Worm (Caenorhabditis elegans) whole organism, L1 larva: ENCODE results near the gene frpr-1.
A peak's percentile ranks its signal among the peaks of the same experiment; 100 is the strongest.

Source experiments
- dpl-1 ChIP-seq, 3 experiments: fragments of 150-350 bp in 2 of 3; sonication (generic microtip) in 1 of 3; optimal IDR thresholded peaks; 2 replicates each; lab custom pipeline; 2014 to 2017; ENCODE audit warnings: missing biosample characterization in 3 of 3, missing genetic modification characterization in 3 of 3, missing genetic modification reagents in 3 of 3
- elt-2 ChIP-seq: sonication (generic microtip); optimal IDR thresholded peaks from 2 replicates; lab custom pipeline; 2016; ENCODE audit warnings: missing genetic modification characterization, mild to moderate bottlenecking, inconsistent platforms, missing compliant biosample characterization, missing genetic modification reagents
- fkh-8 ChIP-seq: sonication (generic microtip); optimal IDR thresholded peaks from 2 replicates; lab custom pipeline; 2016; ENCODE audit warnings: mild to moderate bottlenecking, missing genetic modification characterization, missing compliant biosample characterization
- grh-1 ChIP-seq: fragments of 200-800 bp; sonication (Bioruptor generic); IDR thresholded peaks from 2 replicates; pipeline ENCODE4 v1.3.6; 2022; ENCODE audit warnings: missing genetic modification reagents, missing genetic modification characterization, missing compliant biosample characterization
- tbx-2 ChIP-seq: sonication (generic microtip); optimal IDR thresholded peaks from 2 replicates; lab custom pipeline; 2016; ENCODE audit warnings: missing genetic modification characterization, missing compliant biosample characterization

frpr-1 gene

DNA sequence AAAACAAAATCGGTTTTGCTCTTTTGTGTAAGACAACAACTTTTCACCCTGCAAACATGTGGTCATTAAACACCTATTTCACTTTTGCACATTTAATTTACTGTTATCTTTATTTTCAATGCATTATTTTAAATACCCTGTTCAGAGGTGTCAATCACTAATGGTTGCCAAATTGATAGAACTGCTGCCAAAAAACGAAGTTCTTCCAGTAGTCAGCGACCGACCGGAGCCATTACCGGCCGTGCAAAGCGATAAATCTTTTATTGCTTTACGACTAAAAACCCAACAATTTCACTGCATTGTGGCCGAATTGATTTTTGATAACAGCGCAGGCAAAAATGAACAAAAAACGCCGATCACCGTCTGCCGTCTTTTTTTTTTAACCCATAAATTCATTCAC lies 54.9 kb downstream of the frpr-1 start:
- peak; percentile 6 for TF ChIP-seq elt-2 (tag; lab: Kevin White, UChicago)
- no peak for TF ChIP-seq tbx-2 (tag; lab: Kevin White, UChicago)
- no peak for TF ChIP-seq grh-1 (GFP tag; lab: Robert Waterston, UW)
- TF ChIP-seq fkh-8 (tag; lab: Kevin White, UChicago) = no peak
- TF ChIP-seq dpl-1 (GFP tag; optimal IDR thresholded peaks at IDR 0.05; lab: Kevin White, UChicago) = no peak
- TF ChIP-seq, all 84 proteins: peak for 1
